Worm (Caenorhabditis elegans): Measurements from ENCODE around the gene tars-1.

Gene tars-1

ce11 chrII:11695161-11695944 is at the start of gene tars-1:
Gene tars-1 (minus strand): TSS chrII:11695657.
- TF ChIP-seq sma-3 (GFP tag; optimal IDR thresholded peaks at IDR 0.05), result peak; percentile 3

ce11 chrII:11742320-11742719 is 46.9 kb upstream of the tars-1 start:
- TF ChIP-seq Y55F3AM.14 (GFP tag; optimal IDR thresholded peaks at IDR 0.05), result no peak
- TF ChIP-seq lin-39 (tag; optimal IDR thresholded peaks at IDR 0.05), result no peak
- no peak for TF ChIP-seq alr-1 (tag; optimal IDR thresholded peaks at IDR 0.05)

ce11 chrII:11739199-11739598 is 43.7 kb upstream of the tars-1 start, which contains the start of gene ctsa-1.2:
Gene ctsa-1.2 (plus strand): TSS chrII:11739358.
- TF ChIP-seq lin-13 (GFP tag; optimal IDR thresholded peaks at IDR 0.05) (no peak), fos-1 (tag; optimal IDR thresholded peaks at IDR 0.05) (peak; percentile 38), sma-9 (GFP tag; optimal IDR thresholded peaks at IDR 0.05) (peak; percentile 52), sma-9 (tag; optimal IDR thresholded peaks at IDR 0.05) (no peak)

ce11 chrII:11737347-11737746 is 41.9 kb upstream of the tars-1 start:
- TF ChIP-seq Y55F3AM.14 (GFP tag; optimal IDR thresholded peaks at IDR 0.05), result no peak
- TF ChIP-seq lsy-2 (tag; optimal IDR thresholded peaks at IDR 0.05), result peak in 1 of 2 experiments; percentile 46
- no peak for TF ChIP-seq ZK546.5 (tag; optimal IDR thresholded peaks at IDR 0.05)
- no peak for TF ChIP-seq zag-1 (tag; optimal IDR thresholded peaks at IDR 0.05)
- TF ChIP-seq sem-4 (tag; optimal IDR thresholded peaks at IDR 0.05), result no peak
- no peak for TF ChIP-seq ztf-11 (tag; optimal IDR thresholded peaks at IDR 0.05)
- no peak for TF ChIP-seq ztf-1 (GFP tag; conservative IDR thresholded peaks at IDR 0.05)
- TF ChIP-seq egl-27 (tag; optimal IDR thresholded peaks at IDR 0.05), result no peak
- TF ChIP-seq sma-3 (GFP tag; optimal IDR thresholded peaks at IDR 0.05), result peak; percentile 68
- TF ChIP-seq elt-3 (tag; optimal IDR thresholded peaks at IDR 0.05), result no peak
- TF ChIP-seq C34F6.9 (tag; optimal IDR thresholded peaks at IDR 0.05), result no peak
- no peak for TF ChIP-seq R02D3.7 (tag; optimal IDR thresholded peaks at IDR 0.05)
- TF ChIP-seq nhr-237 (tag; optimal IDR thresholded peaks at IDR 0.05), result no peak
- TF ChIP-seq ceh-82 (tag; optimal IDR thresholded peaks at IDR 0.05), result no peak
- no peak for TF ChIP-seq nhr-23 (tag; optimal IDR thresholded peaks at IDR 0.05)
- no peak for TF ChIP-seq lin-39 (tag; optimal IDR thresholded peaks at IDR 0.05)
- TF ChIP-seq dmd-4 (tag; optimal IDR thresholded peaks at IDR 0.05), result no peak
- no peak for TF ChIP-seq ceh-16 (tag; optimal IDR thresholded peaks at IDR 0.05)
- TF ChIP-seq fos-1 (tag; optimal IDR thresholded peaks at IDR 0.05), result peak; percentile 57
- no peak for TF ChIP-seq elt-1 (tag; optimal IDR thresholded peaks at IDR 0.05)
- TF ChIP-seq mab-5 (tag; optimal IDR thresholded peaks at IDR 0.05), result no peak
- no peak for TF ChIP-seq skn-1 (tag; optimal IDR thresholded peaks at IDR 0.05)
- TF ChIP-seq nhr-12 (tag; optimal IDR thresholded peaks at IDR 0.05), result no peak
- no peak for TF ChIP-seq aly-2 (tag; optimal IDR thresholded peaks at IDR 0.05)
- peak; percentile 54 for TF ChIP-seq sma-9 (GFP tag; optimal IDR thresholded peaks at IDR 0.05)
- no peak for TF ChIP-seq sma-9 (tag; optimal IDR thresholded peaks at IDR 0.05)
- TF ChIP-seq nhr-11 (tag; optimal IDR thresholded peaks at IDR 0.05), result no peak
- TF ChIP-seq unc-39 (tag; optimal IDR thresholded peaks at IDR 0.05), result no peak
- no peak for TF ChIP-seq alr-1 (tag; optimal IDR thresholded peaks at IDR 0.05)
- TF ChIP-seq F13H6.1 (tag; optimal IDR thresholded peaks at IDR 0.05), result peak; percentile 38
- no peak for TF ChIP-seq snpc-4 (tag; optimal IDR thresholded peaks at IDR 0.05)
- TF ChIP-seq lin-13 (GFP tag; optimal IDR thresholded peaks at IDR 0.05), result no peak
- no peak for TF ChIP-seq ztf-4 (tag; optimal IDR thresholded peaks at IDR 0.05)
- no peak for TF ChIP-seq peb-1 (tag; optimal IDR thresholded peaks at IDR 0.05)
- peak; percentile 12 for TF ChIP-seq nhr-6 (tag; optimal IDR thresholded peaks at IDR 0.05)
- no peak for TF ChIP-seq crh-2 (tag; optimal IDR thresholded peaks at IDR 0.05)
- TF ChIP-seq gmeb-1 (tag; optimal IDR thresholded peaks at IDR 0.05), result peak; percentile 27
- TF ChIP-seq lin-11 (tag; optimal IDR thresholded peaks at IDR 0.05), result no peak
- no peak for TF ChIP-seq unc-55 (GFP tag; optimal IDR thresholded peaks at IDR 0.05)
- no peak for TF ChIP-seq mbf-1 (tag; optimal IDR thresholded peaks at IDR 0.05)
- peak; percentile 83 for TF ChIP-seq nhr-25 (tag; optimal IDR thresholded peaks at IDR 0.05)
- TF ChIP-seq nhr-129 (tag; optimal IDR thresholded peaks at IDR 0.05), result peak; percentile 52
- TF ChIP-seq blmp-1 (tag; optimal IDR thresholded peaks at IDR 0.05; ENCODE audit: insufficient read depth), result peak; percentile 74
- TF ChIP-seq nhr-77 (tag; optimal IDR thresholded peaks at IDR 0.05), result no peak
- TF ChIP-seq ama-1 (optimal IDR thresholded peaks at IDR 0.05), result no peak
- TF ChIP-seq unc-62 (GFP tag; optimal IDR thresholded peaks at IDR 0.05), result no peak
- peak; percentile 71 for TF ChIP-seq nhr-21 (tag; optimal IDR thresholded peaks at IDR 0.05)

Measured in whole organism, L2 larva.